Worm (Caenorhabditis elegans) whole organism, L2 larva: Measurements from ENCODE around the gene ech-1.1.
A peak's percentile ranks its signal among the peaks of the same experiment; 100 is the strongest.
"Not testable (repeated sequence)": the region's sequence is repeated elsewhere in the genome, so short reads cannot be mapped to it uniquely, and the experiment has no call there.

Experiments
- C34F6.9 ChIP-seq: fragments of 150-350 bp; optimal IDR thresholded peaks from 2 replicates; lab custom pipeline; 2014; ENCODE audit warnings: missing biosample characterization, missing genetic modification characterization
- F13H6.1 ChIP-seq: sonication (generic microtip); optimal IDR thresholded peaks from 2 replicates; lab custom pipeline; 2016; ENCODE audit warnings: missing genetic modification characterization, missing compliant biosample characterization
- blmp-1 ChIP-seq: sonication (generic microtip); optimal IDR thresholded peaks from 2 replicates; lab custom pipeline; 2017; ENCODE audit warnings: missing genetic modification characterization, mild to moderate bottlenecking, missing compliant biosample characterization, antibody characterized with exemption, moderate library complexity; ENCODE audit not compliant: insufficient read depth
- ceh-16 ChIP-seq: fragments of 150-350 bp; optimal IDR thresholded peaks from 2 replicates; lab custom pipeline; 2014; ENCODE audit warnings: missing biosample characterization, missing genetic modification characterization
- ceh-82 ChIP-seq: fragments of 150-350 bp; optimal IDR thresholded peaks from 2 replicates; lab custom pipeline; 2014; ENCODE audit warnings: missing biosample characterization, missing genetic modification characterization
- egl-27 ChIP-seq: sonication (generic microtip); optimal IDR thresholded peaks from 3 replicates; lab custom pipeline; 2017; ENCODE audit warnings: missing biosample characterization, missing genetic modification reagents, missing genetic modification characterization
- elt-1 ChIP-seq: fragments of 150-350 bp; optimal IDR thresholded peaks from 2 replicates; lab custom pipeline; 2014; ENCODE audit warnings: missing biosample characterization, missing genetic modification characterization
- fos-1 ChIP-seq: fragments of 150-350 bp; optimal IDR thresholded peaks from 2 replicates; lab custom pipeline; 2014; ENCODE audit warnings: missing biosample characterization, missing genetic modification characterization
- gmeb-1 ChIP-seq: fragments of 150-350 bp; optimal IDR thresholded peaks from 2 replicates; lab custom pipeline; 2014; ENCODE audit warnings: missing biosample characterization, missing genetic modification characterization
- lsy-2 ChIP-seq, 2 experiments: fragments of 150-350 bp in 1 of 2; sonication (generic microtip) in 1 of 2; optimal IDR thresholded peaks; 2 replicates each; lab custom pipeline; 2014 to 2017; ENCODE audit warnings: missing biosample characterization in 2 of 2, missing genetic modification characterization in 2 of 2
- mab-5 ChIP-seq: fragments of 150-350 bp; optimal IDR thresholded peaks from 2 replicates; lab custom pipeline; 2014; ENCODE audit warnings: missing biosample characterization, missing genetic modification characterization
- mbf-1 ChIP-seq: sonication (generic microtip); optimal IDR thresholded peaks from 2 replicates; lab custom pipeline; 2017; ENCODE audit warnings: missing biosample characterization, missing genetic modification characterization
- nhr-10 ChIP-seq: sonication (generic microtip); optimal IDR thresholded peaks from 2 replicates; lab custom pipeline; 2017; ENCODE audit warnings: missing biosample characterization, missing genetic modification characterization
- nhr-12 ChIP-seq: fragments of 150-350 bp; optimal IDR thresholded peaks from 2 replicates; lab custom pipeline; 2014; ENCODE audit warnings: missing biosample characterization, missing genetic modification characterization
- nhr-129 ChIP-seq: fragments of 150-350 bp; optimal IDR thresholded peaks from 2 replicates; lab custom pipeline; 2014; ENCODE audit warnings: missing biosample characterization, missing genetic modification characterization
- nhr-23 ChIP-seq: fragments of 150-350 bp; optimal IDR thresholded peaks from 2 replicates; lab custom pipeline; 2014; ENCODE audit warnings: missing biosample characterization, missing genetic modification reagents, missing genetic modification characterization
- nhr-237 ChIP-seq: fragments of 150-350 bp; optimal IDR thresholded peaks from 2 replicates; lab custom pipeline; 2014; ENCODE audit warnings: missing biosample characterization, missing genetic modification characterization
- nhr-25 ChIP-seq: fragments of 150-350 bp; sonication (generic microtip); optimal IDR thresholded peaks from 3 replicates; lab custom pipeline; 2014; ENCODE audit warnings: missing biosample characterization, missing genetic modification characterization
- peb-1 ChIP-seq: fragments of 150-350 bp; optimal IDR thresholded peaks from 2 replicates; lab custom pipeline; 2014; ENCODE audit warnings: missing biosample characterization, missing genetic modification characterization
- sem-4 ChIP-seq: fragments of 150-350 bp; optimal IDR thresholded peaks from 2 replicates; lab custom pipeline; 2014; ENCODE audit warnings: missing biosample characterization, missing genetic modification reagents, missing genetic modification characterization
- skn-1 ChIP-seq: sonication (generic microtip); optimal IDR thresholded peaks from 2 replicates; lab custom pipeline; 2017; ENCODE audit warnings: missing biosample characterization, missing genetic modification characterization
- sma-3 ChIP-seq: sonication (generic microtip); optimal IDR thresholded peaks from 2 replicates; lab custom pipeline; 2016; ENCODE audit warnings: missing genetic modification reagents, missing genetic modification characterization, missing compliant biosample characterization
- unc-39 ChIP-seq: fragments of 150-350 bp; optimal IDR thresholded peaks from 2 replicates; lab custom pipeline; 2014; ENCODE audit warnings: missing biosample characterization, missing genetic modification characterization
- unc-55 ChIP-seq: fragments of 150-350 bp; sonication (generic microtip); optimal IDR thresholded peaks from 3 replicates; lab custom pipeline; 2014; ENCODE audit warnings: missing biosample characterization, missing genetic modification reagents, missing genetic modification characterization
- unc-62 ChIP-seq: fragments of 150-350 bp; optimal IDR thresholded peaks from 2 replicates; lab custom pipeline; 2014; ENCODE audit warnings: missing biosample characterization, missing genetic modification reagents, missing genetic modification characterization
- zag-1 ChIP-seq: fragments of 150-350 bp; optimal IDR thresholded peaks from 2 replicates; lab custom pipeline; 2014; ENCODE audit warnings: missing biosample characterization, missing genetic modification characterization
- ztf-1 ChIP-seq: fragments of 200-800 bp; sonication (Bioruptor generic); conservative IDR thresholded peaks from 2 replicates; pipeline ENCODE4 v1.3.6; 2022; ENCODE audit warnings: missing genetic modification characterization, missing compliant biosample characterization
- ztf-11 ChIP-seq: sonication (generic microtip); optimal IDR thresholded peaks from 2 replicates; lab custom pipeline; 2017; ENCODE audit warnings: missing biosample characterization, missing genetic modification characterization

The ech-1.1 gene

DNA sequence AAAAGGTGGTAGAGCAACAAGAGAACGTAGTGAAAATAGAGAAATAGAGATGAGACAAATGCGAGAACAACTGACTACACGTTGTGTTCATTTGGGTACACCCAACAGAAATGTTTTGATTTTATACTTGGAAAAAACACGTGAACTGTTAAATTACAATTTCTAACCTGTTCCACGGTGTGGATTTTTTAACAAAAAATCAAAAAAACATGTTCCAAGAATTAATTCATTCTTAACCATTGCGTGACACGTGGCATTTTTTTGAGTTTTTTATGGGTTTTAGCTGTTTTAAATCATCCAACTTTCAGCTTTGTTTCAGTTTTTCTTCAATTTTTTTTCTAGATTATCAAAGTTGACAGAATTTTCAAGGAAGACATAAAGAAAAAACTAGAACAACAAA, at the start of gene ech-1.1:
Gene ech-1.1, minus strand, starts transcription at position 101 of the 400 bp plus-strand sequence.
- TF ChIP-seq unc-39 (tag; lab: Kevin White, UChicago); nhr-25 (tag; lab: Kevin White, UChicago); ztf-1 (GFP tag; lab: Robert Waterston, UW): not testable (repeated sequence)

- TF ChIP-seq sma-3 (GFP tag; lab: Kevin White, UChicago) (no peak), blmp-1 (tag; lab: Kevin White, UChicago) (no peak), ztf-11 (no peak), nhr-23 (tag; lab: Kevin White, UChicago) (no peak), nhr-12 (no peak), ztf-1 (GFP tag; lab: Robert Waterston, UW) (no peak), skn-1 (no peak), unc-55 (GFP tag; lab: Kevin White, UChicago) (no peak)
Measured at ce11 chrV:15406928-15407327, 45.6 kb upstream of the ech-1.1 start, which contains the start of gene srh-257. srh-257 (plus strand) TSS chrV:15407228.

ce11 chrV:15404859-15405258, 43.5 kb upstream of the ech-1.1 start, which contains the start of gene srh-258:
srh-258 (plus strand) TSS chrV:15405159.
- no peak for TF ChIP-seq peb-1 (tag; lab: Kevin White, UChicago)

DNA sequence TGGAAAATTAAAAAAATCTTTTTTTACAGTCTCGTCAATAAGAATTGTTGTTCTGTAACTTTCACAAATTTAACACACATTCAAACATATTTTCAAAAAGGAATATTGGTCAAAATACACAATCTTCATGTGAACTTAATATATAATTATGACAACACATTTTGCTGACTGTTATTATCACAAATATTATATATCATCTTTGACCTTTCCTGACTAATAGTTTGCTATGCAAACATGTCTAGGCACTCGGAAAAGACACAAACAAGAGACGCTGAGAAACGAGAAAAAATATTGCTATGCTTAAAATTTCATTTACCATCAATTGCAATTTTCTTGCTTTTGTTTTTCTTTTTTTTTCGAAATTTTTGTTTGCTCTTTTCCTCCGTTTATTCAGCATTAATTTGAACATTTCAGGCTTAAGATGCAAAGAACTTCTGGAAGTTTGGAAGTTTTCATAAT, 40.6 kb upstream of the ech-1.1 start, which contains the start of gene fbxa-135:
Gene fbxa-135, plus strand, starts transcription at position 409 of the 459 bp plus-strand sequence.
- peak; percentile 16 for TF ChIP-seq fos-1 (tag; lab: Kevin White, UChicago)
- TF ChIP-seq unc-62: no peak

DNA sequence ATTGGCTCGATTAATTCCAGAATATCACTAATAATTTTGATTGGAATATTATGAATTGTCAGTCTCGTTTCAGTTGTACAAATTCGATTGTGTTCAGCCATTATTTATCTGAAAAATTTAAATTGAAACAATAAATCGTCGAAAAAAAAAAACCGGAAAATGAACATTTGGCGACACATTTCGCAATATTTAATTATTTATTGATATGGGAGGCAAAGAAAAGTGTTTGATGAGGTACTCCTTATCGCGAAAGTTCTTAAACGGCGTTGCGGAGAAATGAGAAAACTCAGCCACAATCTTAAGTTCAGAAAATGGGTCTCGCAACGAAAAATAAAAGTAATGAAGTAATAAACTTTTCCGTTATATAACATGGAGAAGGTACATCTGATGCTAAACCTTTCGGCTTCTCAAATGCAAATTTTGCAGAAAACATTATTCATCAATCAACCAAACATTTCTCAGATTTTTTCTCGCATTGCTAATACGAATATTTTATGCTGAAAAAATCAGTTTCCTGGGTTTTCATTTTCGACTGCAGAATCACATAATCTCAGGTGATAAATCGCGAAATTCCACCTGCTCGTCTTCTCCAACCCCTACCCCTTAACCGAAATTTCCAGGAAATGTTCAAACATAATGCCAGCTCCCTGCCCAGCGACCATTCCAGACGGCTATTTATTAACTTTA, 38.5 kb upstream of the ech-1.1 start, which contains the start of the genes T06E6.15 and sri-7:
Gene T06E6.15, minus strand, starts transcription at position 101 of the 687 bp plus-strand sequence.
Gene sri-7, plus strand, starts transcription at position 637 of the 687 bp plus-strand sequence.
- TF ChIP-seq nhr-10 (no peak), fos-1 (tag; lab: Kevin White, UChicago) (peak; percentile 33), ceh-16 (tag; lab: Kevin White, UChicago) (no peak)

DNA sequence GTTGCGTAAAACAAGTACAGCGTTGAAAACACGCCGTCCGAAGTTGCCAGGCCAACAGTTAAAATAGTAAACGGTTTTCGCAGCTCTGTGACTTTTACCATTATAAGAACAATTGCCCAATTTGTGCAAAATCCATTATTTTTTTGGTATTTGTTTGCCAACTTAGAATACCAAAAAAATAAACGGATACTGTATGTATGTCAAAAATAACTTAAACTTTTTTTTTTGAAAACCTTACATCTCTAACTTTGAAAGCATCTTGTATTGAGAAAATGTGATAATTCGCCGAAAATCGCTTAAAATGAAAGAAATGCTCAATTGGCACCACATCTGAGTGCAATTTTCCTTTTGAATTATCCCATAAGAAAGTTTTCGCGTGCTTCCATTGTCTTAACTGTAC, 37.4 kb upstream of the ech-1.1 start, which contains the start of gene fbxa-199:
Gene fbxa-199, minus strand, starts transcription at position 101 of the 400 bp plus-strand sequence.
- no peak for TF ChIP-seq ztf-11
- TF ChIP-seq gmeb-1 (tag; lab: Kevin White, UChicago): no peak
- TF ChIP-seq elt-1 (tag; lab: Kevin White, UChicago): no peak
- TF ChIP-seq nhr-237 (tag; lab: Kevin White, UChicago): no peak
- no peak for TF ChIP-seq lsy-2 (tag; optimal IDR thresholded peaks at IDR 0.05; lab: Kevin White, UChicago)
- TF ChIP-seq mab-5 (tag; lab: Kevin White, UChicago): no peak
- no peak for TF ChIP-seq C34F6.9
- TF ChIP-seq mbf-1 (tag; lab: Kevin White, UChicago): no peak
- TF ChIP-seq nhr-25 (tag; lab: Kevin White, UChicago): no peak
- TF ChIP-seq unc-39 (tag; lab: Kevin White, UChicago): no peak
- no peak for TF ChIP-seq zag-1 (tag; lab: Kevin White, UChicago)
- no peak for TF ChIP-seq sem-4 (tag; lab: Kevin White, UChicago)
- TF ChIP-seq ceh-82: no peak
- TF ChIP-seq nhr-129 (tag; lab: Kevin White, UChicago): no peak

- TF ChIP-seq sma-3 (GFP tag; lab: Kevin White, UChicago) (no peak), nhr-23 (tag; lab: Kevin White, UChicago) (no peak), egl-27 (no peak), F13H6.1 (tag; lab: Kevin White, UChicago) (no peak), unc-55 (GFP tag; lab: Kevin White, UChicago) (no peak), zag-1 (tag; lab: Kevin White, UChicago) (no peak)
- TF ChIP-seq, all 48 proteins: peak for 0
Measured at ce11 chrV:15397139-15397538, 35.8 kb upstream of the ech-1.1 start.
